Fruit fly (Drosophila melanogaster): ENCODE data around the gene CecA2.
A peak's percentile ranks its signal among the peaks of the same experiment; 100 is the strongest.

CecA2 gene

dm6 chr3R:30203104-30203986 is 8.6 kb upstream of the CecA2 start (continued):
- TF ChIP-seq nom (GFP tag; optimal IDR thresholded peaks at IDR 0.05): peak; percentile 26
- peak; percentile 91 for TF ChIP-seq MBD-R2 (GFP tag; IDR thresholded peaks at IDR 0.05)
- TF ChIP-seq tap (tag; optimal IDR thresholded peaks at IDR 0.05): peak; percentile 95
- peak; percentile 90 for TF ChIP-seq zen (tag; optimal IDR thresholded peaks at IDR 0.05)
- peak; percentile 93 for TF ChIP-seq Hsf (GFP tag; optimal IDR thresholded peaks at IDR 0.05)
- TF ChIP-seq HmgD (GFP tag; optimal IDR thresholded peaks at IDR 0.05): peak; percentile 94
- peak; percentile 94 for TF ChIP-seq CG32772 (GFP tag; IDR thresholded peaks at IDR 0.05)
- peak; percentile 66; the same call in 1 of the 3 replicates for TF ChIP-seq z (GFP tag; IDR thresholded peaks at IDR 0.05)
- peak; percentile 88 for TF ChIP-seq CG12219 (GFP tag; optimal IDR thresholded peaks at IDR 0.05)
- peak; percentile 71 for TF ChIP-seq dmrt11E (tag; optimal IDR thresholded peaks at IDR 0.05)
- no peak for TF ChIP-seq zf30C (GFP tag; optimal IDR thresholded peaks at IDR 0.05)
- peak; percentile 96 for TF ChIP-seq tx (GFP tag; optimal IDR thresholded peaks at IDR 0.05)
- peak; percentile 97 for TF ChIP-seq Meics (GFP tag; optimal IDR thresholded peaks at IDR 0.05)
- peak; percentile 84 for TF ChIP-seq CG16815 (GFP tag; optimal IDR thresholded peaks at IDR 0.05)
- peak; percentile 92 for TF ChIP-seq tgo (GFP tag; IDR thresholded peaks at IDR 0.05)
- TF ChIP-seq Hmx (GFP tag; optimal IDR thresholded peaks at IDR 0.05): peak; percentile 93
- peak; percentile 93 for TF ChIP-seq CG15514 (GFP tag; optimal IDR thresholded peaks at IDR 0.05)
- peak; percentile 90 for TF ChIP-seq CG4328 (GFP tag; optimal IDR thresholded peaks at IDR 0.05)
- peak; percentile 89 for TF ChIP-seq CG4404 (GFP tag; IDR thresholded peaks at IDR 0.05)
- peak; percentile 91 for TF ChIP-seq onecut (GFP tag; IDR thresholded peaks at IDR 0.05)
- peak; percentile 96 for TF ChIP-seq CG17361 (GFP tag; IDR thresholded peaks at IDR 0.05)
- TF ChIP-seq CHES-1-like (GFP tag; optimal IDR thresholded peaks at IDR 0.05): peak; percentile 96
- TF ChIP-seq tna (GFP tag; IDR thresholded peaks at IDR 0.05; ENCODE audit: partially characterized antibody): no peak
- peak; percentile 67 for TF ChIP-seq Lhr (GFP tag; optimal IDR thresholded peaks at IDR 0.05)
- TF ChIP-seq bcd (GFP tag; optimal IDR thresholded peaks at IDR 0.05): peak; percentile 98
- peak; percentile 73; the same call in 1 of the 3 replicates for TF ChIP-seq CG2889 (GFP tag; IDR thresholded peaks at IDR 0.05)
- peak; percentile 82; the same call in 1 of the 2 replicates for TF ChIP-seq Gsc (GFP tag; IDR thresholded peaks at IDR 0.05)
- TF ChIP-seq CG42726 (GFP tag; IDR thresholded peaks at IDR 0.05; ENCODE audit: partially characterized antibody): no peak
- peak; percentile 44; the same call in 2 of the 3 replicates for TF ChIP-seq sr (GFP tag; IDR thresholded peaks at IDR 0.05)
- no peak for TF ChIP-seq lov (optimal IDR thresholded peaks at IDR 0.05)
- 0 out of 3 replicates have a peak, but pooled peaks have one; percentile 3 for TF ChIP-seq lov (GFP tag; IDR thresholded peaks at IDR 0.05)
- peak; percentile 93 for TF ChIP-seq unpg (GFP tag; optimal IDR thresholded peaks at IDR 0.05)
- peak; percentile 96 for TF ChIP-seq CG18764 (GFP tag; optimal IDR thresholded peaks at IDR 0.05)
- peak; percentile 86 for TF ChIP-seq CG8089 (GFP tag; optimal IDR thresholded peaks at IDR 0.05)
- TF ChIP-seq CG11696 (GFP tag; IDR thresholded peaks at IDR 0.05): peak; percentile 75
- TF ChIP-seq Vsx1 (GFP tag; optimal IDR thresholded peaks at IDR 0.05): peak; percentile 91
- TF ChIP-seq CG17186 (GFP tag; optimal IDR thresholded peaks at IDR 0.05): peak; percentile 89
- peak; percentile 91 for TF ChIP-seq slou (GFP tag; optimal IDR thresholded peaks at IDR 0.05)
- TF ChIP-seq Aef1 (GFP tag; IDR thresholded peaks at IDR 0.05): peak; percentile 98
- TF ChIP-seq ac (GFP tag; optimal IDR thresholded peaks at IDR 0.05): no peak
- peak; percentile 95 for TF ChIP-seq Ptx1 (GFP tag; IDR thresholded peaks at IDR 0.05)
- TF ChIP-seq Deaf1 (tag; optimal IDR thresholded peaks at IDR 0.05): peak; percentile 83
- TF ChIP-seq run (tag; optimal IDR thresholded peaks at IDR 0.05): peak; percentile 94
- TF ChIP-seq mld (GFP tag; IDR thresholded peaks at IDR 0.05; ENCODE audit: partially characterized antibody): no peak
- TF ChIP-seq CG6854 (GFP tag; optimal IDR thresholded peaks at IDR 0.05): peak; percentile 93
- peak; percentile 84 for TF ChIP-seq CG9437 (GFP tag; optimal IDR thresholded peaks at IDR 0.05)
- peak; percentile 90 for TF ChIP-seq Mrtf (GFP tag; IDR thresholded peaks at IDR 0.05)
- no peak for TF ChIP-seq knrl (GFP tag; IDR thresholded peaks at IDR 0.05; ENCODE audit: partially characterized antibody)
- TF ChIP-seq Bdp1 (GFP tag; optimal IDR thresholded peaks at IDR 0.05): peak; percentile 81

Measured in whole organism, embryonic.